Fruit fly (Drosophila melanogaster): ENCODE measurements around the gene CG33229.

CG33229 gene

DNA sequence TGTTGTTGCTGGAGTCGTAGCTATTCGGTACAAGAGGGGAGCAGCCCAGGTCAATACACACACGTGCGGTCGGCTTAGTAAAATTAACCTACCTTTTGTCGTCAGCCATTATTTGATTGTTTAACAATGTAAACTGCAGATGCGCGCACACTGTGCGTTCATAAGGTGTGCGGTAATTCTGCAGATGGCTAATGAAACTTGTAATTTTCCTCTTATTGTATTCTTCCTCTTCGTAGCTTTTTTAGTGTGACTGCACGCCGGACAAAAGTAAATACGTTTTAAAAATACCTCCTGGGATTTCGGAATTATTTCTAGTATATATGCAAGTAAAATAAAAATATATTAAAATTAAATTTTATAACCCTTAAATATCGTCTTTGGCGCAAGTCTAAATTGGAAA lies 12.5 kb upstream of the CG33229 start, which contains the start of gene Prp4k (continued):
- TF ChIP-seq CrebB (tag; optimal IDR thresholded peaks at IDR 0.05) (no peak), CG10267 (tag; optimal IDR thresholded peaks at IDR 0.05) (peak; percentile 4), CG3407 (GFP tag; optimal IDR thresholded peaks at IDR 0.05) (no peak), kay (GFP tag; optimal IDR thresholded peaks at IDR 0.05) (no peak), CG34422 (GFP tag; IDR thresholded peaks at IDR 0.05) (peak; percentile 27; the same call in 1 of the 3 replicates), chif (GFP tag; optimal IDR thresholded peaks at IDR 0.05) (no peak), CG5245 (GFP tag; optimal IDR thresholded peaks at IDR 0.05) (no peak), ftz-f1 (GFP tag; optimal IDR thresholded peaks at IDR 0.05) (no peak), seq (GFP tag; IDR thresholded peaks at IDR 0.05) (no peak), CG10274 (GFP tag; optimal IDR thresholded peaks at IDR 0.05) (no peak), CG13775 (GFP tag; optimal IDR thresholded peaks at IDR 0.05) (no peak), Eip74EF (GFP tag; optimal IDR thresholded peaks at IDR 0.05) (no peak), CoRest (tag; optimal IDR thresholded peaks at IDR 0.05) (no peak), CG4328 (GFP tag; optimal IDR thresholded peaks at IDR 0.05) (no peak), hkb (optimal IDR thresholded peaks at IDR 0.05) (no peak), hkb (GFP tag; IDR thresholded peaks at IDR 0.05) (no peak), danr (GFP tag; IDR thresholded peaks at IDR 0.05) (no peak)

DNA sequence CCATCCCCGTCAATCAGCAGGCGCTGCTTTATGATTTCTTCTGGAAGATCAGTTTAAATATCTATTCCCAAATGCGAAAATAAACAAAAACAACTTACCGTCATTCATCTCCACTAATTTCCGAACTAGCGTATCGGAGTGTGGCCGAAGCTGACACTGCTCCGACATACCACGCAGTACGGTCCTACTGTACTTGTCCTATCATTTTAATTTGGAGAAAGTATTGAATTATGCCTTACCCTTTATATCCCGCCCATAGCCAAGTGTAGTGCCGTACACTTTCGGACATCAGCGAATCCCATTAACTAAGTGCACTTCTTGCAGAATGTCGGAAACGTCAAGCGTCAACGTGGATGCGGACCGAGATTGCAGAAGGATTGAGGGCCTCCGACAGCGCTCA lies 11.1 kb upstream of the CG33229 start, which contains the start of the genes thoc7 and Dis3l2:
Gene thoc7, minus strand, starts transcription at position 168 of the 400 bp plus-strand sequence.
Gene Dis3l2, plus strand, starts transcription at position 190 of the 400 bp plus-strand sequence.
- TF ChIP-seq amos (GFP tag; IDR thresholded peaks at IDR 0.05; ENCODE audit: partially characterized antibody) (peak; percentile 29; the same call in 1 of the 2 replicates), Sry-δ (GFP tag; optimal IDR thresholded peaks at IDR 0.05) (peak; percentile 16), CG14710 (tag; optimal IDR thresholded peaks at IDR 0.05) (peak; percentile 16), trem (tag; optimal IDR thresholded peaks at IDR 0.05) (peak; percentile 5), row (GFP tag; IDR thresholded peaks at IDR 0.05) (0 out of 3 replicates have a peak, but pooled peaks have one; percentile 13), BEAF-32 (GFP tag; optimal IDR thresholded peaks at IDR 0.05) (peak; percentile 24), tna (GFP tag; IDR thresholded peaks at IDR 0.05; ENCODE audit: partially characterized antibody) (no peak), CG2116 (GFP tag; optimal IDR thresholded peaks at IDR 0.05) (peak; percentile 10), gro (GFP tag; optimal IDR thresholded peaks at IDR 0.05) (no peak), Bgb (GFP tag; IDR thresholded peaks at IDR 0.05; ENCODE audit: partially characterized antibody) (peak; percentile 19; the same call in 1 of the 2 replicates), MBD-R2 (GFP tag; IDR thresholded peaks at IDR 0.05) (peak; percentile 80), MESR4 (GFP tag; optimal IDR thresholded peaks at IDR 0.05) (peak; percentile 80), CG15514 (GFP tag; optimal IDR thresholded peaks at IDR 0.05) (peak; percentile 32), Dll (GFP tag; IDR thresholded peaks at IDR 0.05; ENCODE audit: partially characterized antibody) (peak; percentile 20; the same call in 1 of the 4 replicates), bbx (GFP tag; IDR thresholded peaks at IDR 0.05; ENCODE audit: partially characterized antibody) (peak; percentile 7; the same call in 1 of the 2 replicates), CG30020 (tag; optimal IDR thresholded peaks at IDR 0.05) (no peak), Hmr (GFP tag; optimal IDR thresholded peaks at IDR 0.05) (no peak), hth (optimal IDR thresholded peaks at IDR 0.05) (no peak), CrebB (tag; optimal IDR thresholded peaks at IDR 0.05) (no peak), gfzf (GFP tag; optimal IDR thresholded peaks at IDR 0.05) (peak; percentile 87), phol (tag; optimal IDR thresholded peaks at IDR 0.05) (peak; percentile 10), usp (GFP tag; optimal IDR thresholded peaks at IDR 0.05) (no peak), pzg (GFP tag; optimal IDR thresholded peaks at IDR 0.05) (peak; percentile 61), CG12659 (GFP tag; optimal IDR thresholded peaks at IDR 0.05) (peak; percentile 12), YL-1 (GFP tag; optimal IDR thresholded peaks at IDR 0.05) (peak; percentile 44), crp (GFP tag; optimal IDR thresholded peaks at IDR 0.05) (no peak), dpn (GFP tag; optimal IDR thresholded peaks at IDR 0.05) (no peak), stwl (tag; optimal IDR thresholded peaks at IDR 0.05) (peak; percentile 77), Dp (GFP tag; optimal IDR thresholded peaks at IDR 0.05) (peak; percentile 11), bigmax (GFP tag; optimal IDR thresholded peaks at IDR 0.05) (peak; percentile 62), zen (tag; optimal IDR thresholded peaks at IDR 0.05) (no peak), CG17568 (GFP tag; optimal IDR thresholded peaks at IDR 0.05) (no peak), dan (GFP tag; IDR thresholded peaks at IDR 0.05) (no peak)

Measured in whole organism, embryonic.